Worm (Caenorhabditis elegans) whole organism, young adult: Measurements from ENCODE around the gene pfd-1.

Experiments
- C17E4.6 ChIP-seq: fragments of 200-800 bp; sonication (Bioruptor generic); IDR thresholded peaks from 2 replicates; pipeline ENCODE4 v1.3.6; 2022; ENCODE audit warnings: missing genetic modification reagents, missing genetic modification characterization, missing compliant biosample characterization
- F22D6.2 ChIP-seq: sonication (generic microtip); optimal IDR thresholded peaks from 2 replicates; lab custom pipeline; 2016; ENCODE audit warnings: mild to moderate bottlenecking, missing genetic modification characterization, missing compliant biosample characterization
- F37B4.10 ChIP-seq: fragments of 200-800 bp; sonication (Bioruptor generic); IDR thresholded peaks from 2 replicates; pipeline ENCODE4 v1.3.6; 2022; ENCODE audit warnings: missing genetic modification characterization, missing compliant biosample characterization
- F52B5.7 ChIP-seq: sonication (generic microtip); optimal IDR thresholded peaks from 2 replicates; lab custom pipeline; 2016; ENCODE audit warnings: mild to moderate bottlenecking, missing genetic modification characterization, missing compliant biosample characterization
- K11D2.4 ChIP-seq: fragments of 200-800 bp; sonication (Bioruptor generic); IDR thresholded peaks from 2 replicates; pipeline ENCODE4 v1.3.6; 2022; ENCODE audit warnings: missing genetic modification reagents, missing genetic modification characterization, missing compliant biosample characterization
- Y53F4B.3 ChIP-seq: fragments of 200-800 bp; sonication (Bioruptor generic); IDR thresholded peaks from 2 replicates; pipeline ENCODE4 v1.3.6; 2022; ENCODE audit warnings: missing genetic modification reagents, missing genetic modification characterization, missing compliant biosample characterization
- Y53G8AR.9 ChIP-seq: fragments of 200-800 bp; sonication (Bioruptor generic); conservative IDR thresholded peaks from 2 replicates; pipeline ENCODE4 v1.3.6; 2022; ENCODE audit warnings: missing genetic modification reagents, missing genetic modification characterization, missing compliant biosample characterization
- Y79H2A.3 ChIP-seq: fragments of 200-800 bp; sonication (Bioruptor generic); conservative IDR thresholded peaks from 2 replicates; pipeline ENCODE4 v1.3.6; 2022; ENCODE audit warnings: missing genetic modification reagents, missing genetic modification characterization, missing compliant biosample characterization
- ama-1 ChIP-seq, 3 experiments: fragments of 150-350 bp in 1 of 3; sonication (generic microtip) in 2 of 3; optimal IDR thresholded peaks; 2 replicates each; lab custom pipeline; 2014 to 2018; ENCODE audit warnings: missing biosample characterization in 2 of 3, missing genetic modification characterization in 2 of 3, missing genetic modification reagents in 2 of 3
- aptf-2 ChIP-seq: fragments of 200-800 bp; sonication (Bioruptor generic); conservative IDR thresholded peaks from 2 replicates; pipeline ENCODE4 v1.3.6; 2022; ENCODE audit warnings: missing genetic modification reagents, missing genetic modification characterization, missing compliant biosample characterization
- athp-1 ChIP-seq: sonication (generic microtip); optimal IDR thresholded peaks from 2 replicates; lab custom pipeline; 2017; ENCODE audit warnings: mild to moderate bottlenecking, missing genetic modification characterization, missing compliant biosample characterization
- attf-6 ChIP-seq: fragments of 200-800 bp; sonication (Bioruptor generic); IDR thresholded peaks from 2 replicates; pipeline ENCODE4 v1.3.6; 2022; ENCODE audit warnings: missing genetic modification reagents, missing genetic modification characterization, missing compliant biosample characterization
- cebp-1 ChIP-seq, 2 experiments: fragments of 200-800 bp in 1 of 2; sonication (Bioruptor generic) in 1 of 2; sonication (generic microtip) in 1 of 2; IDR thresholded peaks in 1 of 2; optimal IDR thresholded peaks in 1 of 2; 2 replicates each; pipeline versions ENCODE4 v1.3.6 to Lab custom; 2017 to 2022; ENCODE audit warnings: missing compliant biosample characterization in 2 of 2, missing genetic modification characterization in 2 of 2, mild to moderate bottlenecking in 1 of 2, missing genetic modification reagents in 1 of 2, moderate library complexity in 1 of 2
- ceh-27 ChIP-seq: fragments of 200-800 bp; sonication (Bioruptor generic); optimal IDR thresholded peaks from 2 replicates; lab custom pipeline; 2018; ENCODE audit warnings: mild to moderate bottlenecking, missing genetic modification characterization, moderate library complexity, missing compliant biosample characterization
- ceh-40 ChIP-seq: fragments of 200-800 bp; sonication (Bioruptor generic); IDR thresholded peaks from 2 replicates; pipeline ENCODE4 v1.3.6; 2022; ENCODE audit warnings: missing genetic modification characterization, missing compliant biosample characterization
- ceh-91 ChIP-seq: fragments of 200-800 bp; sonication (Bioruptor generic); IDR thresholded peaks from 2 replicates; pipeline ENCODE4 v1.3.6; 2022; ENCODE audit warnings: missing genetic modification reagents, missing genetic modification characterization, missing compliant biosample characterization
- dox-1 ChIP-seq: fragments of 200-800 bp; sonication (Bioruptor generic); IDR thresholded peaks from 2 replicates; pipeline ENCODE4 v1.3.6; 2022; ENCODE audit warnings: missing genetic modification reagents, missing genetic modification characterization, missing compliant biosample characterization
- egl-18 ChIP-seq: fragments of 200-800 bp; sonication (Bioruptor generic); IDR thresholded peaks from 2 replicates; pipeline ENCODE4 v1.3.6; 2022; ENCODE audit warnings: missing genetic modification reagents, missing genetic modification characterization, missing compliant biosample characterization
- egrh-3 ChIP-seq: fragments of 200-800 bp; sonication (Bioruptor generic); IDR thresholded peaks from 2 replicates; pipeline ENCODE4 v1.3.6; 2022; ENCODE audit warnings: missing genetic modification reagents, missing genetic modification characterization, missing compliant biosample characterization
- ekl-4 ChIP-seq: fragments of 200-800 bp; sonication (Bioruptor generic); IDR thresholded peaks from 2 replicates; pipeline ENCODE4 v1.3.6; 2022; ENCODE audit warnings: missing genetic modification reagents, missing genetic modification characterization, missing compliant biosample characterization
- fkh-3 ChIP-seq: sonication (generic microtip); optimal IDR thresholded peaks from 2 replicates; lab custom pipeline; 2016; ENCODE audit warnings: mild to moderate bottlenecking, missing genetic modification characterization, missing compliant biosample characterization
- gei-17 ChIP-seq: fragments of 200-800 bp; sonication (Bioruptor generic); optimal IDR thresholded peaks from 2 replicates; lab custom pipeline; 2018; ENCODE audit warnings: mild to moderate bottlenecking, missing genetic modification characterization, missing compliant biosample characterization
- hmg-20 ChIP-seq: fragments of 200-800 bp; sonication (Bioruptor generic); IDR thresholded peaks from 2 replicates; pipeline ENCODE4 v1.3.6; 2022; ENCODE audit warnings: missing genetic modification reagents, missing genetic modification characterization, missing compliant biosample characterization
- hrde-1 ChIP-seq: sonication (generic microtip); optimal IDR thresholded peaks from 2 replicates; lab custom pipeline; 2016; ENCODE audit warnings: missing genetic modification characterization, mild to moderate bottlenecking, missing compliant biosample characterization, moderate library complexity, missing genotype, missing genetic modification reagents, borderline replicate concordance
- lag-1 ChIP-seq: fragments of 200-800 bp; sonication (Bioruptor generic); IDR thresholded peaks from 2 replicates; pipeline ENCODE4 v1.3.6; 2022; ENCODE audit warnings: missing genetic modification reagents, missing genetic modification characterization, missing compliant biosample characterization
- let-607 ChIP-seq, 2 experiments: fragments of 200-800 bp in 1 of 2; sonication (Bioruptor generic) in 1 of 2; sonication (generic microtip) in 1 of 2; optimal IDR thresholded peaks; 2 replicates each; lab custom pipeline; 2016 to 2018; ENCODE audit warnings: mild to moderate bottlenecking in 2 of 2, missing compliant biosample characterization in 2 of 2, missing genetic modification characterization in 2 of 2, moderate library complexity in 2 of 2, missing genotype in 1 of 2
- lin-35 ChIP-seq, 3 experiments: fragments of 150-350 bp in 2 of 3; sonication (generic microtip) in 1 of 3; optimal IDR thresholded peaks; 2 replicates each; lab custom pipeline; 2014 to 2018; ENCODE audit warnings: missing biosample characterization in 3 of 3, missing genetic modification characterization in 3 of 3, missing genetic modification reagents in 3 of 3
- lsy-27 ChIP-seq: sonication (generic microtip); optimal IDR thresholded peaks from 2 replicates; lab custom pipeline; 2017; ENCODE audit warnings: missing genetic modification characterization, mild to moderate bottlenecking, missing compliant biosample characterization, antibody characterized with exemption, missing genotype, borderline replicate concordance; ENCODE audit not compliant: insufficient read depth
- madf-3 ChIP-seq: fragments of 200-800 bp; sonication (Bioruptor generic); IDR thresholded peaks from 2 replicates; pipeline ENCODE4 v1.3.6; 2022; ENCODE audit warnings: missing genetic modification reagents, missing genetic modification characterization, missing compliant biosample characterization
- madf-8 ChIP-seq: fragments of 200-800 bp; sonication (Bioruptor generic); conservative IDR thresholded peaks from 2 replicates; pipeline ENCODE4 v1.3.6; 2022; ENCODE audit warnings: missing genetic modification reagents, missing genetic modification characterization, missing compliant biosample characterization
- mcd-1 ChIP-seq: fragments of 200-800 bp; sonication (Bioruptor generic); IDR thresholded peaks from 2 replicates; pipeline ENCODE4 v1.3.6; 2022; ENCODE audit warnings: missing genetic modification reagents, missing genetic modification characterization, missing compliant biosample characterization
- mes-4 ChIP-seq: sonication (generic microtip); optimal IDR thresholded peaks from 2 replicates; lab custom pipeline; 2016; ENCODE audit warnings: missing genotype, missing genetic modification characterization, missing compliant biosample characterization
- nfya-2 ChIP-seq: fragments of 200-800 bp; sonication (Bioruptor generic); IDR thresholded peaks from 2 replicates; pipeline ENCODE4 v1.3.6; 2022; ENCODE audit warnings: missing genetic modification reagents, missing genetic modification characterization, missing compliant biosample characterization
- nfyb-1 ChIP-seq: fragments of 200-800 bp; sonication (Bioruptor generic); IDR thresholded peaks from 2 replicates; pipeline ENCODE4 v1.3.6; 2022; ENCODE audit warnings: missing genetic modification reagents, missing genetic modification characterization, missing compliant biosample characterization
- nhr-120 ChIP-seq: fragments of 200-800 bp; sonication (Bioruptor generic); IDR thresholded peaks from 2 replicates; pipeline ENCODE4 v1.3.6; 2022; ENCODE audit warnings: missing genetic modification characterization, missing compliant biosample characterization
- nhr-90 ChIP-seq: sonication (generic microtip); optimal IDR thresholded peaks from 2 replicates; lab custom pipeline; 2016; ENCODE audit warnings: missing genotype, mild to moderate bottlenecking, missing genetic modification characterization, missing compliant biosample characterization
- pbrm-1 ChIP-seq: fragments of 200-800 bp; sonication (Bioruptor generic); IDR thresholded peaks from 2 replicates; pipeline ENCODE4 v1.3.6; 2022; ENCODE audit warnings: missing genetic modification reagents, missing genetic modification characterization, missing compliant biosample characterization
- rcor-1 ChIP-seq: fragments of 200-800 bp; sonication (Bioruptor generic); IDR thresholded peaks from 2 replicates; pipeline ENCODE4 v1.3.6; 2022; ENCODE audit warnings: missing genetic modification reagents, missing genetic modification characterization, missing compliant biosample characterization
- rpc-1 ChIP-seq, 2 experiments: fragments of 150-350 bp in 1 of 2; sonication (generic microtip) in 1 of 2; optimal IDR thresholded peaks; 2 replicates each; lab custom pipeline; 2014 to 2018; ENCODE audit warnings: missing biosample characterization in 1 of 2, missing genetic modification characterization in 1 of 2, missing genetic modification reagents in 1 of 2, missing genotype in 1 of 2
- snpc-4 ChIP-seq, 5 experiments: fragments of 150-350 bp in 1 of 5; sonication (generic microtip) in 4 of 5; optimal IDR thresholded peaks; 2 replicates each; lab custom pipeline; 2014 to 2018; ENCODE audit warnings: missing genetic modification characterization in 5 of 5, missing biosample characterization in 3 of 5, antibody characterized with exemption in 2 of 5, mild to moderate bottlenecking in 2 of 5, missing compliant biosample characterization in 2 of 5, missing genotype in 2 of 5, moderate library complexity in 2 of 5, missing genetic modification reagents in 1 of 5
- somi-1 ChIP-seq: fragments of 200-800 bp; sonication (Bioruptor generic); optimal IDR thresholded peaks from 2 replicates; lab custom pipeline; 2018; ENCODE audit warnings: mild to moderate bottlenecking, missing genetic modification characterization, missing compliant biosample characterization
- tbp1 ChIP-seq: fragments of 200-800 bp; sonication (Bioruptor generic); optimal IDR thresholded peaks from 2 replicates; lab custom pipeline; 2018; ENCODE audit warnings: mild to moderate bottlenecking, missing genetic modification characterization, missing compliant biosample characterization
- xnd-1 ChIP-seq: sonication (generic microtip); optimal IDR thresholded peaks from 2 replicates; lab custom pipeline; 2016; ENCODE audit warnings: missing genotype, missing genetic modification reagents, missing genetic modification characterization, missing compliant biosample characterization
- ztf-22 ChIP-seq: fragments of 200-800 bp; sonication (Bioruptor generic); optimal IDR thresholded peaks from 2 replicates; lab custom pipeline; 2018; ENCODE audit warnings: mild to moderate bottlenecking, missing genetic modification characterization, moderate library complexity, missing compliant biosample characterization
- ztf-28 ChIP-seq: fragments of 200-800 bp; sonication (Bioruptor generic); IDR thresholded peaks from 2 replicates; pipeline ENCODE4 v1.3.6; 2022; ENCODE audit warnings: missing genetic modification reagents, missing genetic modification characterization, missing compliant biosample characterization
- ztf-3 ChIP-seq: fragments of 200-800 bp; sonication (Bioruptor generic); optimal IDR thresholded peaks from 2 replicates; lab custom pipeline; 2018; ENCODE audit warnings: mild to moderate bottlenecking, missing genetic modification characterization, missing compliant biosample characterization

pfd-1 gene

ce11 chrIV:11109771-11110170, 40.1 kb upstream of the pfd-1 start, which contains the start of gene pigk-1 (continued):
- TF ChIP-seq nhr-90 (no peak), Y53G8AR.9 (GFP tag; lab: Robert Waterston, UW) (peak; percentile 24; the same call in 1 of the 2 replicates), ztf-28 (GFP tag; lab: Robert Waterston, UW) (no peak), attf-6 (peak; percentile 76), egrh-3 (GFP tag; lab: Robert Waterston, UW) (no peak), lsy-27 (no peak), ztf-22 (GFP tag; lab: Kevin White, UChicago) (no peak), somi-1 (GFP tag; lab: Kevin White, UChicago) (no peak), pbrm-1 (no peak), rcor-1 (peak; percentile 66; the same call in 1 of the 2 replicates), F22D6.2 (tag; lab: Kevin White, UChicago) (no peak), ceh-40 (GFP tag; lab: Robert Waterston, UW) (no peak), F37B4.10 (GFP tag; lab: Robert Waterston, UW) (no peak), cebp-1 (GFP tag; IDR thresholded peaks at IDR 0.05; lab: Robert Waterston, UW) (no peak), cebp-1 (tag; optimal IDR thresholded peaks at IDR 0.05; lab: Kevin White, UChicago) (no peak), nfya-2 (peak; percentile 71; the same call in 1 of the 2 replicates), ztf-3 (GFP tag; lab: Kevin White, UChicago) (no peak), fkh-3 (tag; lab: Kevin White, UChicago) (no peak), snpc-4 (GFP tag; optimal IDR thresholded peaks at IDR 0.05; lab: Kevin White, UChicago) (no peak), snpc-4 (tag; optimal IDR thresholded peaks at IDR 0.05; lab: Kevin White, UChicago) (peak in 2 of 4 experiments; percentile 10 to 41), gei-17 (GFP tag; lab: Kevin White, UChicago) (no peak), egl-18 (GFP tag; lab: Robert Waterston, UW) (no peak), lag-1 (no peak), nhr-120 (no peak), K11D2.4 (no peak), athp-1 (tag; lab: Kevin White, UChicago) (peak; percentile 28), ceh-91 (GFP tag; lab: Robert Waterston, UW) (no peak), nfyb-1 (GFP tag; lab: Robert Waterston, UW) (no peak; the same call in 1 of the 2 replicates), let-607 (tag; optimal IDR thresholded peaks at IDR 0.05; lab: Kevin White, UChicago) (no peak), ekl-4 (peak; percentile 57), lin-35 (GFP tag; optimal IDR thresholded peaks at IDR 0.05; lab: Kevin White, UChicago) (no peak), aptf-2 (GFP tag; lab: Robert Waterston, UW) (no peak), ceh-27 (GFP tag; lab: Kevin White, UChicago) (peak; percentile 2), rpc-1 (optimal IDR thresholded peaks at IDR 0.05; lab: Kevin White, UChicago) (no peak), rpc-1 (tag; optimal IDR thresholded peaks at IDR 0.05; lab: Kevin White, UChicago) (no peak), dox-1 (GFP tag; lab: Robert Waterston, UW) (no peak), F52B5.7 (tag; lab: Kevin White, UChicago) (no peak), C17E4.6 (GFP tag; lab: Robert Waterston, UW) (peak; percentile 73; the same call in 1 of the 2 replicates), mes-4 (tag; lab: Kevin White, UChicago) (no peak), Y79H2A.3 (GFP tag; lab: Robert Waterston, UW) (no peak), hrde-1 (tag; lab: Kevin White, UChicago) (no peak), tbp1 (GFP tag; lab: Kevin White, UChicago) (peak; percentile 50), Y53F4B.3 (no peak), ama-1 (optimal IDR thresholded peaks at IDR 0.05; lab: Kevin White, UChicago) (no peak), ama-1 (GFP tag; optimal IDR thresholded peaks at IDR 0.05; lab: Kevin White, UChicago) (peak in 1 of 2 experiments; percentile 30), madf-8 (GFP tag; lab: Robert Waterston, UW) (peak; percentile 35; the same call in 1 of the 2 replicates), madf-3 (GFP tag; lab: Robert Waterston, UW) (peak; percentile 81), mcd-1 (GFP tag; lab: Robert Waterston, UW) (peak; percentile 48; the same call in 1 of the 2 replicates), hmg-20 (GFP tag; lab: Robert Waterston, UW) (no peak), xnd-1 (tag; lab: Kevin White, UChicago) (peak; percentile 40)
